Worm (Caenorhabditis elegans): ENCODE data around the gene hpo-39.
"Not testable (repeated sequence)": the region's sequence is repeated elsewhere in the genome, so short reads cannot be mapped to it uniquely, and the experiment has no call there.

DNA sequence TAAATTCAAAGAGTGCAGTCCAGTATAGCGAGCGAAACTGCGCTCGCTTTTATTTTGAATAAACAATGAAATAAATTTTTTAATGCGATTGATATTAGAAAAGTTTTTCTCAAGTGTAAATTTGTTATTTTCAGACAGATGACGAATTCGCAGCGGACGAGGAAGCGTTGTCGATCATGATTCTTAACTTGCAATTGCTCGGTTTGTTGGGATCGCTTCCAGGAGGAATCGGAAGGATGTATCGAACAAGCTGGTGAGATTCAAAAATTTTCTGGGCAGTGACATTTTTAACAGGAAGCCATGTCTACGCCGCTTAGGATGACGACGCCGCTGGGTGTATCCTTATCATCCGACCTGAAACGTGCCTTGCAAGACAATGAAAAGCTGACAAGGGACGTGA is 20.2 kb downstream of the hpo-39 start, which contains the start of gene Y61A9LA.12:
- not testable (repeated sequence) for TF ChIP-seq sea-1 (GFP tag; conservative IDR thresholded peaks at IDR 0.05); flt-1 (GFP tag; IDR thresholded peaks at IDR 0.05); scrt-1 (GFP tag; IDR thresholded peaks at IDR 0.05); ama-1 (optimal IDR thresholded peaks at IDR 0.05); hnd-1 (tag; optimal IDR thresholded peaks at IDR 0.05); pes-1 (GFP tag; IDR thresholded peaks at IDR 0.05); ceh-36 (tag; optimal IDR thresholded peaks at IDR 0.05); tbx-37 (GFP tag; conservative IDR thresholded peaks at IDR 0.05); tbx-11 (GFP tag; IDR thresholded peaks at IDR 0.05)
